Fruit fly (Drosophila melanogaster) whole organism, prepupa: ENCODE results near the gene ppk23.

Experiments used
- Blimp-1 ChIP-seq: fragments of 200-800 bp; sonication (Bioruptor generic); optimal IDR thresholded peaks from 3 replicates; lab custom pipeline; 2017; ENCODE audit warnings: missing biosample characterization, missing genetic modification characterization, mild to moderate bottlenecking, moderate library complexity, missing genetic modification reagents
- CG10631 ChIP-seq: fragments of 200-800 bp; sonication (Bioruptor generic); optimal IDR thresholded peaks from 2 replicates; lab custom pipeline; 2016; ENCODE audit warnings: missing biosample characterization, missing genetic modification characterization
- CG10669 ChIP-seq: fragments of 200-800 bp; sonication (Bioruptor generic); optimal IDR thresholded peaks from 3 replicates; lab custom pipeline; 2018; ENCODE audit warnings: missing biosample characterization, mild to moderate bottlenecking, missing genetic modification characterization, moderate library complexity
- CG11762 ChIP-seq: fragments of 200-800 bp; sonication (Bioruptor generic); optimal IDR thresholded peaks from 3 replicates; lab custom pipeline; 2016; ENCODE audit warnings: missing biosample characterization, missing genetic modification characterization; ENCODE audit not compliant: insufficient read depth
- CG15336 ChIP-seq: fragments of 200-800 bp; sonication (Bioruptor generic); IDR thresholded peaks from 2 replicates; pipeline ENCODE4 v1.3.6; 2022; ENCODE audit warnings: missing biosample characterization, missing genetic modification characterization
- CG1621 ChIP-seq: fragments of 200-800 bp; sonication (Bioruptor generic); optimal IDR thresholded peaks from 3 replicates; lab custom pipeline; 2018; ENCODE audit warnings: missing biosample characterization, mild to moderate bottlenecking, missing genetic modification characterization
- CG16779 ChIP-seq: fragments of 200-800 bp; sonication (Bioruptor generic); optimal IDR thresholded peaks from 3 replicates; lab custom pipeline; 2017; ENCODE audit warnings: missing biosample characterization, mild to moderate bottlenecking, missing genetic modification characterization
- CG3032 ChIP-seq: fragments of 200-800 bp; optimal IDR thresholded peaks from 2 replicates; lab custom pipeline; 2019; ENCODE audit warnings: missing biosample characterization, mild to moderate bottlenecking, missing genetic modification characterization, moderate library complexity
- CG31627 ChIP-seq: fragments of 200-800 bp; sonication (Bioruptor generic); optimal IDR thresholded peaks from 3 replicates; lab custom pipeline; 2016; ENCODE audit warnings: missing biosample characterization, missing genetic modification characterization
- CG34406 ChIP-seq: fragments of 200-800 bp; sonication (Bioruptor generic); optimal IDR thresholded peaks from 3 replicates; lab custom pipeline; 2016; ENCODE audit warnings: missing biosample characterization, missing genetic modification characterization
- CG3919 ChIP-seq: fragments of 200-800 bp; sonication (Bioruptor generic); optimal IDR thresholded peaks from 3 replicates; lab custom pipeline; 2016; ENCODE audit warnings: missing biosample characterization, missing genetic modification characterization
- CG4318 ChIP-seq: fragments of 200-800 bp; sonication (Bioruptor generic); optimal IDR thresholded peaks from 3 replicates; lab custom pipeline; 2017; ENCODE audit warnings: missing biosample characterization, mild to moderate bottlenecking, missing genetic modification characterization
- CG6163 ChIP-seq: fragments of 200-800 bp; sonication (Bioruptor generic); IDR thresholded peaks from 3 replicates; pipeline ENCODE4 v1.3.6; 2022; ENCODE audit warnings: missing biosample characterization, missing genetic modification characterization
- CG6276 ChIP-seq: fragments of 200-800 bp; sonication (Bioruptor generic); optimal IDR thresholded peaks from 2 replicates; lab custom pipeline; 2017; ENCODE audit warnings: missing biosample characterization, mild to moderate bottlenecking, missing genetic modification characterization
- CG6792 ChIP-seq: fragments of 200-800 bp; sonication (Bioruptor generic); optimal IDR thresholded peaks from 3 replicates; lab custom pipeline; 2016; ENCODE audit warnings: missing biosample characterization, missing genetic modification characterization
- CG7368 ChIP-seq: fragments of 200-800 bp; sonication (Bioruptor generic); optimal IDR thresholded peaks from 3 replicates; lab custom pipeline; 2016; ENCODE audit warnings: missing biosample characterization, missing genetic modification characterization
- CG8119 ChIP-seq: fragments of 200-800 bp; sonication (Bioruptor generic); IDR thresholded peaks from 3 replicates; pipeline ENCODE4 v1.3.6; 2022; ENCODE audit warnings: missing biosample characterization, missing genetic modification characterization
- CG8319 ChIP-seq: fragments of 200-800 bp; sonication (Bioruptor generic); optimal IDR thresholded peaks from 3 replicates; lab custom pipeline; 2016; ENCODE audit warnings: missing biosample characterization, missing genetic modification characterization
- CG8632 ChIP-seq: fragments of 200-800 bp; sonication (Bioruptor generic); optimal IDR thresholded peaks from 3 replicates; lab custom pipeline; 2016; ENCODE audit warnings: missing biosample characterization, missing genetic modification characterization
- CG9139 ChIP-seq: fragments of 200-800 bp; sonication (Bioruptor generic); optimal IDR thresholded peaks from 3 replicates; lab custom pipeline; 2017; ENCODE audit warnings: missing biosample characterization, mild to moderate bottlenecking, missing genetic modification characterization
- Eip75B ChIP-seq: fragments of 200-800 bp; sonication (Bioruptor generic); optimal IDR thresholded peaks from 3 replicates; lab custom pipeline; 2016; ENCODE audit warnings: missing biosample characterization, missing genetic modification characterization
- Eip78C ChIP-seq: fragments of 200-800 bp; sonication (Bioruptor generic); peaks from one replicate; lab custom pipeline; 2016; ENCODE audit warnings: missing biosample characterization, missing genetic modification characterization
- Eip93F ChIP-seq: fragments of 200-800 bp; sonication (Bioruptor generic); optimal IDR thresholded peaks from 2 replicates; lab custom pipeline; 2016; ENCODE audit warnings: missing biosample characterization, mild to moderate bottlenecking, missing genetic modification characterization
- Ets21C ChIP-seq: fragments of 200-800 bp; sonication (Bioruptor generic); optimal IDR thresholded peaks from 3 replicates; lab custom pipeline; 2016; ENCODE audit warnings: missing biosample characterization, missing genetic modification characterization
- Ets96B ChIP-seq: fragments of 200-800 bp; optimal IDR thresholded peaks from 2 replicates; lab custom pipeline; 2019; ENCODE audit warnings: missing biosample characterization, mild to moderate bottlenecking, missing genetic modification characterization, moderate library complexity
- Gug ChIP-seq: fragments of 200-800 bp; sonication (Bioruptor generic); IDR thresholded peaks from 2 replicates; pipeline ENCODE4 v1.3.6; 2022; ENCODE audit warnings: missing biosample characterization, missing genetic modification characterization
- Hr4 ChIP-seq: fragments of 200-800 bp; sonication (Bioruptor generic); optimal IDR thresholded peaks from 3 replicates; lab custom pipeline; 2016; ENCODE audit warnings: missing biosample characterization, missing genetic modification characterization
- Met ChIP-seq: fragments of 200-800 bp; sonication (Bioruptor generic); optimal IDR thresholded peaks from 3 replicates; lab custom pipeline; 2016; ENCODE audit warnings: missing biosample characterization, missing genetic modification characterization
- Smox ChIP-seq: fragments of 200-800 bp; sonication (Bioruptor generic); optimal IDR thresholded peaks from 3 replicates; lab custom pipeline; 2016; ENCODE audit warnings: missing biosample characterization, missing genetic modification characterization
- Sox102F ChIP-seq: fragments of 200-800 bp; sonication (Bioruptor generic); optimal IDR thresholded peaks from 2 replicates; lab custom pipeline; 2016; ENCODE audit warnings: missing biosample characterization, mild to moderate bottlenecking, missing genetic modification characterization
- Sox15 ChIP-seq: fragments of 200-800 bp; sonication (Bioruptor generic); optimal IDR thresholded peaks from 3 replicates; lab custom pipeline; 2016; ENCODE audit warnings: missing biosample characterization, missing genetic modification characterization
- achi ChIP-seq: fragments of 200-800 bp; sonication (Bioruptor generic); optimal IDR thresholded peaks from 3 replicates; lab custom pipeline; 2016; ENCODE audit warnings: missing biosample characterization, missing genetic modification characterization
- acj6 ChIP-seq: fragments of 200-800 bp; sonication (Bioruptor generic); optimal IDR thresholded peaks from 3 replicates; lab custom pipeline; 2016; ENCODE audit warnings: missing biosample characterization, missing genetic modification characterization
- cyc ChIP-seq: fragments of 200-800 bp; sonication (Bioruptor generic); optimal IDR thresholded peaks from 3 replicates; lab custom pipeline; 2016; ENCODE audit warnings: missing biosample characterization, missing genetic modification characterization
- dsx ChIP-seq: fragments of 200-800 bp; optimal IDR thresholded peaks from 3 replicates; lab custom pipeline; 2019; ENCODE audit warnings: missing biosample characterization, mild to moderate bottlenecking, missing genetic modification characterization, moderate library complexity; ENCODE audit not compliant: poor library complexity, severe bottlenecking
- eg ChIP-seq: fragments of 200-800 bp; sonication (Bioruptor generic); IDR thresholded peaks from 3 replicates; pipeline ENCODE4 v1.3.6; 2022; ENCODE audit warnings: missing biosample characterization, missing genetic modification characterization
- esn ChIP-seq: fragments of 200-800 bp; sonication (Bioruptor generic); optimal IDR thresholded peaks from 2 replicates; lab custom pipeline; 2016; ENCODE audit warnings: missing biosample characterization, mild to moderate bottlenecking, missing genetic modification characterization, moderate library complexity
- fd59A ChIP-seq: fragments of 200-800 bp; sonication (Bioruptor generic); optimal IDR thresholded peaks from 2 replicates; lab custom pipeline; 2017; ENCODE audit warnings: missing biosample characterization, mild to moderate bottlenecking, missing genetic modification characterization, missing genetic modification reagents
- fkh ChIP-seq: fragments of 200-800 bp; sonication (Bioruptor generic); optimal IDR thresholded peaks from 3 replicates; lab custom pipeline; 2017; ENCODE audit warnings: missing biosample characterization, mild to moderate bottlenecking, missing genetic modification characterization, moderate library complexity
- lz ChIP-seq: fragments of 200-800 bp; sonication (Bioruptor generic); optimal IDR thresholded peaks from 3 replicates; lab custom pipeline; 2016; ENCODE audit warnings: missing biosample characterization, missing genetic modification characterization
- net ChIP-seq: fragments of 200-800 bp; sonication (Bioruptor generic); optimal IDR thresholded peaks from 3 replicates; lab custom pipeline; 2016; ENCODE audit warnings: missing biosample characterization, missing genetic modification characterization
- pdm3 ChIP-seq: fragments of 200-800 bp; sonication (Bioruptor generic); optimal IDR thresholded peaks from 3 replicates; lab custom pipeline; 2016; ENCODE audit warnings: missing biosample characterization, missing genetic modification characterization
- salr ChIP-seq, 2 experiments: fragments of 200-800 bp; sonication (Bioruptor generic); optimal IDR thresholded peaks; 3 replicates each; lab custom pipeline; 2016 to 2018; ENCODE audit warnings: missing biosample characterization in 2 of 2, missing genetic modification characterization in 2 of 2, mild to moderate bottlenecking in 1 of 2
- spab ChIP-seq: fragments of 200-800 bp; sonication (Bioruptor generic); optimal IDR thresholded peaks from 2 replicates; lab custom pipeline; 2017; ENCODE audit warnings: missing biosample characterization, mild to moderate bottlenecking, missing genetic modification characterization, missing genetic modification reagents
- ss ChIP-seq, 2 experiments: fragments of 200-800 bp; sonication (Bioruptor generic); optimal IDR thresholded peaks; 2 replicates in 1 of 2; 3 replicates in 1 of 2; lab custom pipeline; 2017 to 2018; ENCODE audit warnings: mild to moderate bottlenecking in 2 of 2, missing biosample characterization in 2 of 2, missing genetic modification characterization in 2 of 2, moderate library complexity in 1 of 2
- svp ChIP-seq: fragments of 200-800 bp; sonication (Bioruptor generic); peaks from one replicate; lab custom pipeline; 2016; ENCODE audit warnings: missing biosample characterization, missing genetic modification characterization
- topi ChIP-seq: fragments of 200-800 bp; sonication (Bioruptor generic); optimal IDR thresholded peaks from 3 replicates; lab custom pipeline; 2016; ENCODE audit warnings: missing biosample characterization, missing genetic modification characterization

The ppk23 gene

DNA sequence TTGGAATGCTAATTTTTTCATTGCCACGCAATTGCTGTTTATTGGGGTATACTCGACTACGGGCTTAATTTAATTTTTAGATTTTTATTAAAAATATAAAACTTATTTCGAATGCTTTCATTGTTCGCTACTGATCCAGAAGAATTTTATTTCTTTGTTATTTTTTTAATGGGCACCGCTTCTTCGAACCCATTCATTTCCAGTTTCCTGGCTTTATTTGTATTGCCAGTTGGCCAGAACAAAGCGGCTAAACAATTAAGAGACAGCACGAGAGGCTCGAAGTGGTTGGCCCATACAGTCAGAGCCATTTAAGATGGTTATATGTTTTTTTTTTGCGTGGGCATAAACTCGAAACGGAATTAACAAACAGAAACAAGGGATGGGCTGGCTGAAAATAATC is 26.8 kb upstream of the ppk23 start (continued):
- TF ChIP-seq CG8319 (GFP tag; lab: Kevin White, UChicago) = peak; percentile 56
- TF ChIP-seq CG34406 (GFP tag; lab: Kevin White, UChicago) = peak; percentile 79
- TF ChIP-seq Ets21C (GFP tag; lab: Kevin White, UChicago) = peak; percentile 53
- peak; percentile 77 for TF ChIP-seq Eip75B (GFP tag; lab: Kevin White, UChicago)
- TF ChIP-seq Sox102F (GFP tag; lab: Kevin White, UChicago) = peak; percentile 80
- peak; percentile 83 for TF ChIP-seq lz (GFP tag; lab: Kevin White, UChicago)
- no peak for TF ChIP-seq CG6276 (GFP tag; lab: Kevin White, UChicago)
- TF ChIP-seq dsx = peak; percentile 67
- TF ChIP-seq cyc (GFP tag; lab: Kevin White, UChicago) = peak; percentile 80
- TF ChIP-seq Ets96B (tag; lab: Kevin White, UChicago) = peak; percentile 68
- peak; percentile 82 for TF ChIP-seq net (GFP tag; lab: Kevin White, UChicago)
- TF ChIP-seq CG4318 (GFP tag; lab: Kevin White, UChicago) = peak; percentile 31
- peak; percentile 55 for TF ChIP-seq CG9139 (GFP tag; lab: Kevin White, UChicago)
- no peak for TF ChIP-seq CG16779 (tag; lab: Kevin White, UChicago)
- peak; percentile 82 for TF ChIP-seq CG10631 (GFP tag; lab: Kevin White, UChicago)
- TF ChIP-seq acj6 = peak; percentile 80
- peak; percentile 23 for TF ChIP-seq CG1621
- peak; percentile 91 for TF ChIP-seq svp (GFP tag; lab: Kevin White, UChicago)
- TF ChIP-seq CG6792 (GFP tag; lab: Kevin White, UChicago) = peak; percentile 80
- TF ChIP-seq CG8632 (GFP tag; lab: Kevin White, UChicago) = peak; percentile 81
- peak; percentile 68 for TF ChIP-seq Sox15 (GFP tag; lab: Kevin White, UChicago)
- TF ChIP-seq CG15336 (GFP tag; lab: Robert Waterston, UW) = peak; percentile 75
- TF ChIP-seq CG31627 (GFP tag; lab: Kevin White, UChicago) = peak; percentile 73
- TF ChIP-seq Hr4 (GFP tag; lab: Kevin White, UChicago) = peak; percentile 55
- peak; percentile 42 for TF ChIP-seq salr (GFP tag; optimal IDR thresholded peaks at IDR 0.05; lab: Kevin White, UChicago)
- TF ChIP-seq esn (GFP tag; lab: Kevin White, UChicago) = peak; percentile 88
- peak; percentile 21 for TF ChIP-seq spab (GFP tag; lab: Kevin White, UChicago)
- peak; percentile 69 for TF ChIP-seq CG7368 (GFP tag; lab: Kevin White, UChicago)
- TF ChIP-seq, all 60 proteins: peak for 55

DNA sequence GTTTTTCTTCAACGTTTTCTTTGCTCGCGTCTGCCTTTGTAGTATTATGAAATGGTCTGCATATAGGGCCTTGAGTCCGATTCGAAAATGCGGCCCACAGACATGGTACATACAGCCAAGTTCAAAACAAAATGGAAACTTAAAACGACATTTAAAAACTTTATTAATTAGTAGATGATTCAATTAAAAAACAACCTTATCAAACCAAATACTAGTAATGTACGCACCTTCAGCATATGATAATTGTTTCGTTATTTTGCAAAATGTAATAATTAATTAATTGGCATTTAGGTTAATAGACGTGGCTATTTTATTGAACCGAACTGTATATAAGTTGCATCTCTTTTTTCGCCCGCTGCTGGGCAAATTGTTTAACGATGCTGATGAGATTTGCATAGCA is 25.7 kb upstream of the ppk23 start:
- TF ChIP-seq svp (GFP tag; lab: Kevin White, UChicago) = peak; percentile 62
- TF ChIP-seq CG6276 (GFP tag; lab: Kevin White, UChicago) = no peak
- peak; percentile 5 for TF ChIP-seq topi (GFP tag; lab: Kevin White, UChicago)
- TF ChIP-seq acj6 = no peak
- peak; percentile 23 for TF ChIP-seq CG10669 (GFP tag; lab: Kevin White, UChicago)
- no peak for TF ChIP-seq CG8119 (GFP tag; lab: Robert Waterston, UW)
- TF ChIP-seq CG6163 (GFP tag; lab: Robert Waterston, UW) = peak; percentile 47; the same call in 1 of the 3 replicates
- TF ChIP-seq lz (GFP tag; lab: Kevin White, UChicago) = no peak
- peak; percentile 16 for TF ChIP-seq CG3032 (tag; lab: Kevin White, UChicago)
- peak; percentile 23 for TF ChIP-seq CG10631 (GFP tag; lab: Kevin White, UChicago)
- peak; percentile 20 for TF ChIP-seq Ets96B (tag; lab: Kevin White, UChicago)
- TF ChIP-seq ss (GFP tag; optimal IDR thresholded peaks at IDR 0.05; lab: Kevin White, UChicago) = peak in 1 of 2 experiments; percentile 19
- no peak for TF ChIP-seq Blimp-1 (GFP tag; lab: Kevin White, UChicago)
- no peak for TF ChIP-seq CG6792 (GFP tag; lab: Kevin White, UChicago)
- TF ChIP-seq Met = no peak
- no peak for TF ChIP-seq Smox (GFP tag; lab: Kevin White, UChicago)
- TF ChIP-seq salr (GFP tag; optimal IDR thresholded peaks at IDR 0.05; lab: Kevin White, UChicago) = no peak
- peak; percentile 18 for TF ChIP-seq CG3919
- TF ChIP-seq fd59A = no peak
- no peak for TF ChIP-seq achi
- 0 out of 3 replicates have a peak, but pooled peaks have one; percentile 30 for TF ChIP-seq eg (GFP tag; lab: Robert Waterston, UW)
- TF ChIP-seq Gug (GFP tag; lab: Robert Waterston, UW) = no peak
- TF ChIP-seq CG15336 (GFP tag; lab: Robert Waterston, UW) = peak; percentile 60
- no peak for TF ChIP-seq CG11762 (GFP tag; lab: Kevin White, UChicago)
- peak; percentile 16 for TF ChIP-seq pdm3 (GFP tag; lab: Kevin White, UChicago)
- no peak for TF ChIP-seq fkh
- no peak for TF ChIP-seq spab (GFP tag; lab: Kevin White, UChicago)
- peak; percentile 38 for TF ChIP-seq dsx
- peak; percentile 82 for TF ChIP-seq Eip78C
- TF ChIP-seq Eip93F (GFP tag; lab: Kevin White, UChicago) = no peak
- TF ChIP-seq Sox102F (GFP tag; lab: Kevin White, UChicago) = no peak
